Worm (Caenorhabditis elegans): ENCODE data around the gene mig-32.
"Not testable (repeated sequence)": the region's sequence is repeated elsewhere in the genome, so short reads cannot be mapped to it uniquely, and the experiment has no call there.

The mig-32 gene

ce11 chrIV:12092113-12092512 lies at the start of gene mig-32:
TSS of gene mig-32 (minus strand) at chrIV:12092213.
- TF ChIP-seq egl-27 (tag; optimal IDR thresholded peaks at IDR 0.05) (no peak), lin-39 (tag; optimal IDR thresholded peaks at IDR 0.05) (no peak)

ce11 chrIV:12140959-12141358 lies 48.9 kb upstream of the mig-32 start, which contains the start of gene B0001.8:
TSS of gene B0001.8 (minus strand) at chrIV:12141059.
- no peak for TF ChIP-seq sma-3 (GFP tag; optimal IDR thresholded peaks at IDR 0.05)
- no peak for TF ChIP-seq sem-4 (tag; optimal IDR thresholded peaks at IDR 0.05)
- no peak for TF ChIP-seq unc-55 (GFP tag; optimal IDR thresholded peaks at IDR 0.05)
- TF ChIP-seq ztf-4 (tag; optimal IDR thresholded peaks at IDR 0.05), result no peak
- no peak for TF ChIP-seq nhr-21 (tag; optimal IDR thresholded peaks at IDR 0.05)
- no peak for TF ChIP-seq nhr-237 (tag; optimal IDR thresholded peaks at IDR 0.05)
- no peak for TF ChIP-seq Y55F3AM.14 (GFP tag; optimal IDR thresholded peaks at IDR 0.05)
- TF ChIP-seq mdl-1 (tag; optimal IDR thresholded peaks at IDR 0.05), result no peak
- no peak for TF ChIP-seq snpc-4 (tag; optimal IDR thresholded peaks at IDR 0.05)
- no peak for TF ChIP-seq alr-1 (tag; optimal IDR thresholded peaks at IDR 0.05)

ce11 chrIV:12138093-12138492 lies 46.1 kb upstream of the mig-32 start, which contains the start of gene B0001.4:
TSS of gene B0001.4 (minus strand) at chrIV:12138193.
- not testable (repeated sequence) for TF ChIP-seq ama-1 (optimal IDR thresholded peaks at IDR 0.05); skn-1 (tag; optimal IDR thresholded peaks at IDR 0.05); lin-13 (GFP tag; optimal IDR thresholded peaks at IDR 0.05)

- TF ChIP-seq mab-5 (tag; optimal IDR thresholded peaks at IDR 0.05) (no peak), nhr-237 (tag; optimal IDR thresholded peaks at IDR 0.05) (no peak), nhr-11 (tag; optimal IDR thresholded peaks at IDR 0.05) (no peak), ztf-11 (tag; optimal IDR thresholded peaks at IDR 0.05) (no peak)
Measured at ce11 chrIV:12134991-12135390, 43.0 kb upstream of the mig-32 start.

- TF ChIP-seq unc-62 (GFP tag; optimal IDR thresholded peaks at IDR 0.05) (no peak), lin-13 (GFP tag; optimal IDR thresholded peaks at IDR 0.05) (no peak), Y55F3AM.14 (GFP tag; optimal IDR thresholded peaks at IDR 0.05) (no peak), unc-39 (tag; optimal IDR thresholded peaks at IDR 0.05) (no peak), nhr-129 (tag; optimal IDR thresholded peaks at IDR 0.05) (peak; percentile 13)
Measured at ce11 chrIV:12133776-12134175, 41.8 kb upstream of the mig-32 start.

ce11 chrIV:12131308-12132072 lies 39.5 kb upstream of the mig-32 start:
- peak; percentile 11 for TF ChIP-seq nhr-129 (tag; optimal IDR thresholded peaks at IDR 0.05)
- no peak for TF ChIP-seq crh-2 (tag; optimal IDR thresholded peaks at IDR 0.05)
- peak; percentile 59 for TF ChIP-seq snpc-4 (tag; optimal IDR thresholded peaks at IDR 0.05)

ce11 chrIV:12129204-12129603 lies 37.2 kb upstream of the mig-32 start, which contains the start of gene lin-24:
TSS of gene lin-24 (plus strand) at chrIV:12129504.
- TF ChIP-seq elt-3 (tag; optimal IDR thresholded peaks at IDR 0.05) (no peak), ztf-4 (tag; optimal IDR thresholded peaks at IDR 0.05) (no peak), nhr-6 (tag; optimal IDR thresholded peaks at IDR 0.05) (no peak), nhr-237 (tag; optimal IDR thresholded peaks at IDR 0.05) (no peak), zag-1 (tag; optimal IDR thresholded peaks at IDR 0.05) (no peak), nhr-23 (tag; optimal IDR thresholded peaks at IDR 0.05) (no peak)

- no peak for TF ChIP-seq nhr-11 (tag; optimal IDR thresholded peaks at IDR 0.05)
- no peak for TF ChIP-seq nhr-6 (tag; optimal IDR thresholded peaks at IDR 0.05)
- peak; percentile 54 for TF ChIP-seq unc-55 (GFP tag; optimal IDR thresholded peaks at IDR 0.05)
- TF ChIP-seq nhr-129 (tag; optimal IDR thresholded peaks at IDR 0.05), result peak; percentile 11
- no peak for TF ChIP-seq nhr-77 (tag; optimal IDR thresholded peaks at IDR 0.05)
- TF ChIP-seq elt-3 (tag; optimal IDR thresholded peaks at IDR 0.05), result no peak
- TF ChIP-seq fos-1 (tag; optimal IDR thresholded peaks at IDR 0.05), result peak; percentile 90
- TF ChIP-seq R02D3.7 (tag; optimal IDR thresholded peaks at IDR 0.05), result no peak
- peak; percentile 31 for TF ChIP-seq C34F6.9 (tag; optimal IDR thresholded peaks at IDR 0.05)
- TF ChIP-seq lin-13 (GFP tag; optimal IDR thresholded peaks at IDR 0.05), result no peak
Measured at ce11 chrIV:12128708-12129107, 36.7 kb upstream of the mig-32 start.

All from whole organism, L2 larva.